Fruit fly (Drosophila melanogaster): ENCODE results near the gene Upf1.

DNA sequence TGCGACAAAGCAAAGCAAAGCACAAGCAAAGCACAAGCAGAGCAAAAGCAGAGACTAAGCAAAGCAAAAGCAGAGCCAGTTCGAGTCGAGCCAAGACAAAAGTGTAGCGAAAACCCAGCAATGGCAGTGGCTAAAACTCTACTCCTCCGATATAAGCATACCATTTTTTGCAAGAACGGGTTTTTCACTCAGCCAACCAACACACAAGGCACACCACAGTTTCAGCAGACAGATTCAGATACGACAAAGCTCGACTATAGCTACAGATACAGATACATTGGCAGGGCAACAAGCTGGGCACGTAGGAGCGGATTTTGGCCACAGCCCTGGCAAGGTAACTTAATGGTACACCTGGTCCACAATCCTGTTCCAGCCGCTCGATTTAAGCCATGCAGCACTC is 8.4 kb upstream of the Upf1 start:
- TF ChIP-seq dac (GFP tag; optimal IDR thresholded peaks at IDR 0.05) (no peak), CG31627 (GFP tag; optimal IDR thresholded peaks at IDR 0.05) (no peak), ss (GFP tag; optimal IDR thresholded peaks at IDR 0.05) (peak in 1 of 2 experiments; percentile 27), CG6854 (GFP tag; optimal IDR thresholded peaks at IDR 0.05) (peak; percentile 41), Blimp-1 (GFP tag; optimal IDR thresholded peaks at IDR 0.05) (no peak), Sox102F (GFP tag; optimal IDR thresholded peaks at IDR 0.05) (no peak)
